Fruit fly (Drosophila melanogaster): Measurements from ENCODE around the gene CG14005.

dm6 chr2L:5781181-5781580 is 20.6 kb downstream of the CG14005 start:
- TF ChIP-seq CTCF (optimal IDR thresholded peaks at IDR 0.05), result no peak
- no peak for TF ChIP-seq CG8478 (optimal IDR thresholded peaks at IDR 0.05)

Data from S2 (cell line).